Worm (Caenorhabditis elegans) whole organism, young adult: ENCODE measurements around the gene T07A9.15.

Experiments used
- B0019.2 ChIP-seq: fragments of 200-800 bp; sonication (Bioruptor generic); conservative IDR thresholded peaks from 2 replicates; pipeline ENCODE4 v1.3.6; 2022; ENCODE audit warnings: missing genetic modification reagents, missing genetic modification characterization, missing compliant biosample characterization
- F10E7.11 ChIP-seq: sonication (generic microtip); optimal IDR thresholded peaks from 2 replicates; lab custom pipeline; 2017; ENCODE audit warnings: mild to moderate bottlenecking, missing genetic modification characterization, moderate library complexity, missing compliant biosample characterization
- F23B12.7 ChIP-seq: sonication (generic microtip); optimal IDR thresholded peaks from 2 replicates; lab custom pipeline; 2017; ENCODE audit warnings: missing genetic modification characterization, mild to moderate bottlenecking, missing compliant biosample characterization, antibody characterized with exemption, moderate library complexity; ENCODE audit not compliant: insufficient read depth
- F33H1.4 ChIP-seq: fragments of 200-800 bp; sonication (Bioruptor generic); IDR thresholded peaks from 2 replicates; pipeline ENCODE4 v1.3.6; 2022; ENCODE audit warnings: missing genetic modification reagents, missing genetic modification characterization, missing compliant biosample characterization
- F37B4.10 ChIP-seq: fragments of 200-800 bp; sonication (Bioruptor generic); IDR thresholded peaks from 2 replicates; pipeline ENCODE4 v1.3.6; 2022; ENCODE audit warnings: missing genetic modification characterization, missing compliant biosample characterization
- F39B2.1 ChIP-seq: fragments of 200-800 bp; sonication (Bioruptor generic); IDR thresholded peaks from 2 replicates; pipeline ENCODE4 v1.3.6; 2022; ENCODE audit warnings: missing genetic modification reagents, missing genetic modification characterization, missing compliant biosample characterization
- F52B5.7 ChIP-seq: sonication (generic microtip); optimal IDR thresholded peaks from 2 replicates; lab custom pipeline; 2016; ENCODE audit warnings: mild to moderate bottlenecking, missing genetic modification characterization, missing compliant biosample characterization
- T26A5.8 ChIP-seq: sonication (generic microtip); optimal IDR thresholded peaks from 2 replicates; lab custom pipeline; 2016; ENCODE audit warnings: missing genetic modification characterization, missing compliant biosample characterization
- Y53F4B.3 ChIP-seq: fragments of 200-800 bp; sonication (Bioruptor generic); IDR thresholded peaks from 2 replicates; pipeline ENCODE4 v1.3.6; 2022; ENCODE audit warnings: missing genetic modification reagents, missing genetic modification characterization, missing compliant biosample characterization
- Y67H2A.10 ChIP-seq: fragments of 200-800 bp; sonication (Bioruptor generic); conservative IDR thresholded peaks from 2 replicates; pipeline ENCODE4 v1.3.6; 2022; ENCODE audit warnings: missing genetic modification reagents, missing genetic modification characterization, missing compliant biosample characterization
- ZK185.1 ChIP-seq: sonication (generic microtip); optimal IDR thresholded peaks from 2 replicates; lab custom pipeline; 2016; ENCODE audit warnings: mild to moderate bottlenecking, missing genetic modification characterization, missing compliant biosample characterization; ENCODE audit not compliant: poor library complexity, severe bottlenecking
- aptf-2 ChIP-seq: fragments of 200-800 bp; sonication (Bioruptor generic); conservative IDR thresholded peaks from 2 replicates; pipeline ENCODE4 v1.3.6; 2022; ENCODE audit warnings: missing genetic modification reagents, missing genetic modification characterization, missing compliant biosample characterization
- atf-7 ChIP-seq: sonication (generic microtip); optimal IDR thresholded peaks from 2 replicates; lab custom pipeline; 2017; ENCODE audit warnings: mild to moderate bottlenecking, missing genetic modification characterization, missing compliant biosample characterization
- athp-1 ChIP-seq: sonication (generic microtip); optimal IDR thresholded peaks from 2 replicates; lab custom pipeline; 2017; ENCODE audit warnings: mild to moderate bottlenecking, missing genetic modification characterization, missing compliant biosample characterization
- attf-6 ChIP-seq: fragments of 200-800 bp; sonication (Bioruptor generic); IDR thresholded peaks from 2 replicates; pipeline ENCODE4 v1.3.6; 2022; ENCODE audit warnings: missing genetic modification reagents, missing genetic modification characterization, missing compliant biosample characterization
- chd-7 ChIP-seq: sonication (generic microtip); optimal IDR thresholded peaks from 2 replicates; lab custom pipeline; 2016; ENCODE audit warnings: mild to moderate bottlenecking, missing genetic modification characterization, moderate library complexity, missing compliant biosample characterization
- die-1 ChIP-seq: sonication (generic microtip); optimal IDR thresholded peaks from 2 replicates; lab custom pipeline; 2016; ENCODE audit warnings: missing genotype, mild to moderate bottlenecking, missing genetic modification characterization, missing compliant biosample characterization
- egl-18 ChIP-seq: fragments of 200-800 bp; sonication (Bioruptor generic); IDR thresholded peaks from 2 replicates; pipeline ENCODE4 v1.3.6; 2022; ENCODE audit warnings: missing genetic modification reagents, missing genetic modification characterization, missing compliant biosample characterization
- ekl-4 ChIP-seq: fragments of 200-800 bp; sonication (Bioruptor generic); IDR thresholded peaks from 2 replicates; pipeline ENCODE4 v1.3.6; 2022; ENCODE audit warnings: missing genetic modification reagents, missing genetic modification characterization, missing compliant biosample characterization
- fkh-3 ChIP-seq: sonication (generic microtip); optimal IDR thresholded peaks from 2 replicates; lab custom pipeline; 2016; ENCODE audit warnings: mild to moderate bottlenecking, missing genetic modification characterization, missing compliant biosample characterization
- gei-17 ChIP-seq: fragments of 200-800 bp; sonication (Bioruptor generic); optimal IDR thresholded peaks from 2 replicates; lab custom pipeline; 2018; ENCODE audit warnings: mild to moderate bottlenecking, missing genetic modification characterization, missing compliant biosample characterization
- hlh-12 ChIP-seq: sonication (generic microtip); optimal IDR thresholded peaks from 2 replicates; lab custom pipeline; 2016; ENCODE audit warnings: missing genetic modification characterization, missing compliant biosample characterization
- hsf-1 ChIP-seq: fragments of 200-800 bp; sonication (Bioruptor generic); IDR thresholded peaks from 2 replicates; pipeline ENCODE4 v1.3.6; 2022; ENCODE audit warnings: missing genetic modification reagents, missing genetic modification characterization, missing compliant biosample characterization
- lag-1 ChIP-seq: fragments of 200-800 bp; sonication (Bioruptor generic); IDR thresholded peaks from 2 replicates; pipeline ENCODE4 v1.3.6; 2022; ENCODE audit warnings: missing genetic modification reagents, missing genetic modification characterization, missing compliant biosample characterization
- let-526 ChIP-seq: fragments of 200-800 bp; sonication (Bioruptor generic); IDR thresholded peaks from 2 replicates; pipeline ENCODE4 v1.3.6; 2022; ENCODE audit warnings: missing genetic modification reagents, missing genetic modification characterization, missing compliant biosample characterization
- lin-26 ChIP-seq: fragments of 200-800 bp; sonication (Bioruptor generic); IDR thresholded peaks from 2 replicates; pipeline ENCODE4 v1.3.6; 2022; ENCODE audit warnings: missing genetic modification reagents, missing genetic modification characterization, missing compliant biosample characterization
- lir-1 ChIP-seq: fragments of 200-800 bp; sonication (Bioruptor generic); conservative IDR thresholded peaks from 2 replicates; pipeline ENCODE4 v1.3.6; 2022; ENCODE audit warnings: missing genetic modification reagents, missing genetic modification characterization, missing compliant biosample characterization
- mel-28 ChIP-seq: sonication (generic microtip); optimal IDR thresholded peaks from 2 replicates; lab custom pipeline; 2016; ENCODE audit warnings: borderline replicate concordance, mild to moderate bottlenecking, missing genetic modification characterization, missing compliant biosample characterization
- nfya-2 ChIP-seq: fragments of 200-800 bp; sonication (Bioruptor generic); IDR thresholded peaks from 2 replicates; pipeline ENCODE4 v1.3.6; 2022; ENCODE audit warnings: missing genetic modification reagents, missing genetic modification characterization, missing compliant biosample characterization
- nhr-120 ChIP-seq: fragments of 200-800 bp; sonication (Bioruptor generic); IDR thresholded peaks from 2 replicates; pipeline ENCODE4 v1.3.6; 2022; ENCODE audit warnings: missing genetic modification characterization, missing compliant biosample characterization
- nhr-179 ChIP-seq: sonication (generic microtip); optimal IDR thresholded peaks from 2 replicates; lab custom pipeline; 2016; ENCODE audit warnings: mild to moderate bottlenecking, missing genetic modification characterization, missing compliant biosample characterization
- nhr-27 ChIP-seq: fragments of 200-800 bp; sonication (Bioruptor generic); optimal IDR thresholded peaks from 2 replicates; lab custom pipeline; 2018; ENCODE audit warnings: mild to moderate bottlenecking, missing genetic modification characterization, moderate library complexity, missing compliant biosample characterization
- nhr-80 ChIP-seq: sonication (generic microtip); optimal IDR thresholded peaks from 2 replicates; lab custom pipeline; 2016; ENCODE audit warnings: missing genetic modification characterization, missing compliant biosample characterization
- rcor-1 ChIP-seq: fragments of 200-800 bp; sonication (Bioruptor generic); IDR thresholded peaks from 2 replicates; pipeline ENCODE4 v1.3.6; 2022; ENCODE audit warnings: missing genetic modification reagents, missing genetic modification characterization, missing compliant biosample characterization
- rec-8 ChIP-seq, 2 experiments: sonication (generic microtip); optimal IDR thresholded peaks; 2 replicates each; lab custom pipeline; 2016; ENCODE audit warnings: mild to moderate bottlenecking in 2 of 2, missing genetic modification characterization in 2 of 2, missing genetic modification reagents in 2 of 2, missing genotype in 2 of 2, missing biosample characterization in 1 of 2, missing compliant biosample characterization in 1 of 2, moderate library complexity in 1 of 2
- repo-1 ChIP-seq: sonication (generic microtip); optimal IDR thresholded peaks from 2 replicates; lab custom pipeline; 2017; ENCODE audit warnings: mild to moderate bottlenecking, missing genetic modification characterization, missing compliant biosample characterization
- sptf-2 ChIP-seq: fragments of 200-800 bp; sonication (Bioruptor generic); optimal IDR thresholded peaks from 2 replicates; lab custom pipeline; 2018; ENCODE audit warnings: mild to moderate bottlenecking, missing genetic modification characterization, missing compliant biosample characterization
- tlf-1 ChIP-seq: fragments of 200-800 bp; sonication (Bioruptor generic); optimal IDR thresholded peaks from 2 replicates; lab custom pipeline; 2018; ENCODE audit warnings: mild to moderate bottlenecking, missing genetic modification characterization, missing compliant biosample characterization
- unc-62 ChIP-seq: fragments of 150-350 bp; optimal IDR thresholded peaks from 2 replicates; lab custom pipeline; 2014; ENCODE audit warnings: missing biosample characterization, missing genetic modification reagents, missing genetic modification characterization
- zim-3 ChIP-seq: sonication (generic microtip); optimal IDR thresholded peaks from 2 replicates; lab custom pipeline; 2017; ENCODE audit warnings: mild to moderate bottlenecking, missing genetic modification characterization, moderate library complexity, missing compliant biosample characterization
- ztf-25 ChIP-seq: fragments of 200-800 bp; sonication (Bioruptor generic); IDR thresholded peaks from 2 replicates; pipeline ENCODE4 v1.3.6; 2022; ENCODE audit warnings: missing genetic modification reagents, missing genetic modification characterization, missing compliant biosample characterization
- ztf-3 ChIP-seq: fragments of 200-800 bp; sonication (Bioruptor generic); optimal IDR thresholded peaks from 2 replicates; lab custom pipeline; 2018; ENCODE audit warnings: mild to moderate bottlenecking, missing genetic modification characterization, missing compliant biosample characterization

The T07A9.15 gene

ce11 chrIV:379605-380004 lies 13.7 kb downstream of the T07A9.15 start (continued):
- no peak for TF ChIP-seq F10E7.11 (tag; lab: Kevin White, UChicago)
- no peak for TF ChIP-seq rcor-1 (GFP tag; lab: Robert Waterston, UW)
- TF ChIP-seq tlf-1 (GFP tag; lab: Kevin White, UChicago) = no peak
- no peak for TF ChIP-seq gei-17 (GFP tag; lab: Kevin White, UChicago)
- TF ChIP-seq ZK185.1 = no peak
- TF ChIP-seq F52B5.7 (tag; lab: Kevin White, UChicago) = no peak
- TF ChIP-seq ztf-25 (GFP tag; lab: Robert Waterston, UW) = no peak
- no peak for TF ChIP-seq zim-3 (tag; lab: Kevin White, UChicago)
- TF ChIP-seq F39B2.1 (GFP tag; lab: Robert Waterston, UW) = no peak
- no peak for TF ChIP-seq Y53F4B.3 (GFP tag; lab: Robert Waterston, UW)
- no peak for TF ChIP-seq T26A5.8
- TF ChIP-seq F23B12.7 = no peak
- TF ChIP-seq fkh-3 = no peak
- TF ChIP-seq rec-8 (tag; optimal IDR thresholded peaks at IDR 0.05; lab: Kevin White, UChicago) = no peak

- TF ChIP-seq die-1 (tag; lab: Kevin White, UChicago) = no peak
- no peak for TF ChIP-seq nhr-80 (tag; lab: Kevin White, UChicago)
- no peak for TF ChIP-seq athp-1 (tag; lab: Kevin White, UChicago)
- TF ChIP-seq B0019.2 (GFP tag; lab: Robert Waterston, UW) = no peak
- no peak for TF ChIP-seq atf-7
- no peak for TF ChIP-seq egl-18 (GFP tag; lab: Robert Waterston, UW)
- no peak for TF ChIP-seq F23B12.7
- no peak for TF ChIP-seq lin-26
- TF ChIP-seq repo-1 (tag; lab: Kevin White, UChicago) = no peak
- no peak for TF ChIP-seq nhr-27 (tag; lab: Kevin White, UChicago)
- TF ChIP-seq attf-6 (GFP tag; lab: Robert Waterston, UW) = no peak
- TF ChIP-seq ekl-4 (GFP tag; lab: Robert Waterston, UW) = no peak
- TF ChIP-seq hlh-12 (tag; lab: Kevin White, UChicago) = no peak
- TF ChIP-seq hsf-1 = no peak
Measured at ce11 chrIV:378838-379237, 14.5 kb downstream of the T07A9.15 start.

- TF ChIP-seq sptf-2 (GFP tag; lab: Kevin White, UChicago) (no peak), lag-1 (no peak), nhr-80 (tag; lab: Kevin White, UChicago) (peak; percentile 63)
Measured at ce11 chrIV:378367-378766, 15.0 kb downstream of the T07A9.15 start.

ce11 chrIV:377791-378190 lies 15.6 kb downstream of the T07A9.15 start:
- TF ChIP-seq nfya-2 (GFP tag; lab: Robert Waterston, UW) (no peak), nhr-120 (no peak), chd-7 (tag; lab: Kevin White, UChicago) (no peak), F37B4.10 (GFP tag; lab: Robert Waterston, UW) (no peak), mel-28 (tag; lab: Kevin White, UChicago) (no peak), Y67H2A.10 (GFP tag; lab: Robert Waterston, UW) (no peak), lir-1 (GFP tag; lab: Robert Waterston, UW) (no peak), ztf-3 (GFP tag; lab: Kevin White, UChicago) (no peak), unc-62 (GFP tag; lab: Kevin White, UChicago) (no peak), nhr-179 (no peak), let-526 (no peak), F33H1.4 (GFP tag; lab: Robert Waterston, UW) (no peak), aptf-2 (GFP tag; lab: Robert Waterston, UW) (no peak)
- TF ChIP-seq, all 124 proteins: peak for 0
